Fruit fly (Drosophila melanogaster) whole organism, embryonic: ENCODE results near the gene Gr39a.

Experiments
- Adf1 ChIP-seq: fragments of 200-800 bp; sonication (Bioruptor generic); IDR thresholded peaks from 2 replicates; pipeline ENCODE4 v1.3.6; 2022; ENCODE audit warnings: missing biosample characterization, missing genetic modification characterization
- CG10147 ChIP-seq: fragments of 200-800 bp; sonication (Bioruptor generic); optimal IDR thresholded peaks from 2 replicates; lab custom pipeline; 2019; ENCODE audit warnings: missing biosample characterization, mild to moderate bottlenecking, missing genetic modification characterization, moderate library complexity
- CG11398 ChIP-seq: fragments of 200-800 bp; sonication (Bioruptor generic); optimal IDR thresholded peaks from 2 replicates; lab custom pipeline; 2016; ENCODE audit warnings: missing biosample characterization, missing genetic modification characterization
- CG11456 ChIP-seq: fragments of 200-800 bp; sonication (Bioruptor generic); IDR thresholded peaks from 3 replicates; pipeline ENCODE4 v1.3.6; 2022; ENCODE audit warnings: missing biosample characterization, missing genetic modification characterization
- CG12299 ChIP-seq: fragments of 200-800 bp; sonication (Bioruptor generic); optimal IDR thresholded peaks from 2 replicates; lab custom pipeline; 2018; ENCODE audit warnings: missing biosample characterization, mild to moderate bottlenecking, missing genetic modification characterization
- CG14667 ChIP-seq: fragments of 200-800 bp; sonication (Bioruptor generic); IDR thresholded peaks from 2 replicates; pipeline ENCODE4 v1.3.6; 2022; ENCODE audit warnings: missing biosample characterization, missing genetic modification characterization
- CG14860 ChIP-seq: fragments of 200-800 bp; sonication (Bioruptor generic); IDR thresholded peaks from 3 replicates; pipeline ENCODE4 v1.3.6; 2022; ENCODE audit warnings: missing biosample characterization, missing genetic modification characterization; ENCODE audit not compliant: partially characterized antibody
- CG15011 ChIP-seq: fragments of 200-800 bp; sonication (Bioruptor generic); optimal IDR thresholded peaks from 3 replicates; lab custom pipeline; 2018; ENCODE audit warnings: missing biosample characterization, mild to moderate bottlenecking, missing genetic modification characterization
- CG17359 ChIP-seq: fragments of 200-800 bp; sonication (Bioruptor generic); optimal IDR thresholded peaks from 3 replicates; lab custom pipeline; 2018; ENCODE audit warnings: missing biosample characterization, mild to moderate bottlenecking, missing genetic modification characterization, moderate library complexity
- CG17385 ChIP-seq: fragments of 200-800 bp; sonication (Bioruptor generic); optimal IDR thresholded peaks from 3 replicates; lab custom pipeline; 2018; ENCODE audit warnings: missing biosample characterization, mild to moderate bottlenecking, missing genetic modification characterization
- CG2712 ChIP-seq: fragments of 200-800 bp; optimal IDR thresholded peaks from 3 replicates; lab custom pipeline; 2019; ENCODE audit warnings: missing biosample characterization, mild to moderate bottlenecking, missing genetic modification characterization, moderate library complexity
- CG3847 ChIP-seq: fragments of 200-800 bp; sonication (Bioruptor generic); IDR thresholded peaks from 2 replicates; pipeline ENCODE4 v1.3.6; 2022; ENCODE audit warnings: missing biosample characterization, missing genetic modification characterization
- CG6765 ChIP-seq: fragments of 200-800 bp; sonication (Bioruptor generic); optimal IDR thresholded peaks from 3 replicates; lab custom pipeline; 2017; ENCODE audit warnings: missing biosample characterization, mild to moderate bottlenecking, missing genetic modification characterization
- CG8089 ChIP-seq: fragments of 200-800 bp; sonication (Bioruptor generic); optimal IDR thresholded peaks from 3 replicates; lab custom pipeline; 2016; ENCODE audit warnings: missing biosample characterization, missing genetic modification characterization
- CG8359 ChIP-seq: fragments of 200-800 bp; sonication (Bioruptor generic); optimal IDR thresholded peaks from 2 replicates; lab custom pipeline; 2017; ENCODE audit warnings: missing biosample characterization, mild to moderate bottlenecking, missing genetic modification characterization, borderline replicate concordance
- CG8765 ChIP-seq: fragments of 200-800 bp; sonication (Bioruptor generic); IDR thresholded peaks from 2 replicates; pipeline ENCODE4 v1.3.6; 2022; ENCODE audit warnings: missing biosample characterization, missing genetic modification characterization
- Dfd ChIP-seq, 2 experiments: fragments of >200 bp; optimal IDR thresholded peaks; 2 replicates each; lab custom pipeline; 2017; ENCODE audit warnings: missing biosample characterization in 2 of 2, missing genetic modification characterization in 2 of 2
- Doc2 ChIP-seq: fragments of 200-800 bp; sonication (Bioruptor generic); IDR thresholded peaks from 2 replicates; pipeline ENCODE4 v1.3.6; 2022; ENCODE audit warnings: missing biosample characterization, missing genetic modification characterization
- Eip74EF ChIP-seq, 2 experiments: fragments of 200-800 bp in 1 of 2; fragments of >200 bp in 1 of 2; sonication (Bioruptor generic) in 1 of 2; optimal IDR thresholded peaks; 2 replicates each; lab custom pipeline; 2017 to 2019; ENCODE audit warnings: missing biosample characterization in 2 of 2, missing genetic modification characterization in 2 of 2, mild to moderate bottlenecking in 1 of 2, moderate library complexity in 1 of 2
- Gug ChIP-seq: fragments of 200-800 bp; sonication (Bioruptor generic); IDR thresholded peaks from 4 replicates; pipeline ENCODE4 v1.3.6; 2022; ENCODE audit warnings: missing biosample characterization, missing genetic modification characterization
- Hr39 ChIP-seq: fragments of >200 bp; optimal IDR thresholded peaks from 2 replicates; lab custom pipeline; 2017
- Hsf ChIP-seq: fragments of 200-800 bp; sonication (Bioruptor generic); optimal IDR thresholded peaks from 3 replicates; lab custom pipeline; 2016; ENCODE audit warnings: missing biosample characterization, missing genetic modification characterization
- Lhr ChIP-seq: fragments of 200-800 bp; sonication (Bioruptor generic); optimal IDR thresholded peaks from 3 replicates; lab custom pipeline; 2017; ENCODE audit warnings: mild to moderate bottlenecking, missing biosample characterization, missing genetic modification reagents, missing genetic modification characterization
- Sox100B ChIP-seq: fragments of 200-800 bp; sonication (Bioruptor generic); optimal IDR thresholded peaks from 3 replicates; lab custom pipeline; 2018; ENCODE audit warnings: missing biosample characterization, mild to moderate bottlenecking, missing genetic modification characterization
- Sox102F ChIP-seq: fragments of 200-800 bp; sonication (Bioruptor generic); optimal IDR thresholded peaks from 2 replicates; lab custom pipeline; 2018; ENCODE audit warnings: missing biosample characterization, mild to moderate bottlenecking, missing genetic modification characterization, moderate library complexity
- Taf1 ChIP-seq: fragments of 200-800 bp; sonication (Bioruptor generic); IDR thresholded peaks from 2 replicates; pipeline ENCODE4 v1.3.6; 2022; ENCODE audit warnings: missing biosample characterization, missing genetic modification characterization
- Trl ChIP-seq, 3 experiments: fragments of >200 bp in 2 of 3; fragments of 200-800 bp in 1 of 3; sonication (Bioruptor generic) in 1 of 3; optimal IDR thresholded peaks; 2 replicates in 1 of 3; 3 replicates in 2 of 3; lab custom pipeline; 2016 to 2017; ENCODE audit warnings: missing biosample characterization in 1 of 3, missing genetic modification characterization in 1 of 3
- ac ChIP-seq: fragments of 200-800 bp; sonication (Bioruptor generic); optimal IDR thresholded peaks from 3 replicates; lab custom pipeline; 2017; ENCODE audit warnings: missing biosample characterization, mild to moderate bottlenecking, missing genetic modification characterization
- ase ChIP-seq: fragments of 200-800 bp; sonication (Bioruptor generic); IDR thresholded peaks from 3 replicates; pipeline ENCODE4 v1.3.6; 2022; ENCODE audit warnings: missing biosample characterization, missing genetic modification characterization
- ash1 ChIP-seq: fragments of 200-800 bp; sonication (Bioruptor generic); optimal IDR thresholded peaks from 2 replicates; lab custom pipeline; 2018; ENCODE audit warnings: missing biosample characterization, mild to moderate bottlenecking, missing genetic modification characterization
- ato ChIP-seq: fragments of 200-800 bp; sonication (Bioruptor generic); IDR thresholded peaks from 2 replicates; pipeline ENCODE4 v1.3.6; 2022; ENCODE audit warnings: missing biosample characterization, missing genetic modification characterization; ENCODE audit not compliant: partially characterized antibody
- btn ChIP-seq: fragments of 200-800 bp; sonication (Bioruptor generic); optimal IDR thresholded peaks from 2 replicates; lab custom pipeline; 2016; ENCODE audit warnings: missing biosample characterization, missing genetic modification characterization
- chif ChIP-seq, 2 experiments: fragments of 200-800 bp; sonication (Bioruptor generic); optimal IDR thresholded peaks; 3 replicates each; lab custom pipeline; 2016; ENCODE audit warnings: missing biosample characterization in 2 of 2, missing genetic modification characterization in 2 of 2
- dati ChIP-seq: fragments of 200-800 bp; sonication (Bioruptor generic); IDR thresholded peaks from 2 replicates; pipeline ENCODE4 v1.3.6; 2022; ENCODE audit warnings: missing biosample characterization, missing genetic modification characterization
- dpn ChIP-seq, 2 experiments: fragments of 200-800 bp; sonication (Bioruptor generic); optimal IDR thresholded peaks; 3 replicates each; lab custom pipeline; 2016; ENCODE audit warnings: missing biosample characterization in 2 of 2, missing genetic modification characterization in 2 of 2
- fd3F ChIP-seq: fragments of 200-800 bp; sonication (Bioruptor generic); optimal IDR thresholded peaks from 2 replicates; lab custom pipeline; 2018; ENCODE audit warnings: missing biosample characterization, mild to moderate bottlenecking, missing genetic modification characterization, moderate library complexity
- gfzf ChIP-seq: fragments of 200-800 bp; sonication (Bioruptor generic); optimal IDR thresholded peaks from 2 replicates; lab custom pipeline; 2016; ENCODE audit warnings: missing biosample characterization, mild to moderate bottlenecking, missing genetic modification characterization, moderate library complexity
- kah ChIP-seq: fragments of 200-800 bp; sonication (Bioruptor generic); optimal IDR thresholded peaks from 2 replicates; lab custom pipeline; 2018; ENCODE audit warnings: missing biosample characterization, mild to moderate bottlenecking, missing genetic modification characterization
- mam ChIP-seq: fragments of 200-800 bp; sonication (Bioruptor generic); optimal IDR thresholded peaks from 3 replicates; lab custom pipeline; 2016; ENCODE audit warnings: missing biosample characterization, missing genetic modification characterization
- nmo ChIP-seq: fragments of 200-800 bp; sonication (Bioruptor generic); optimal IDR thresholded peaks from 2 replicates; lab custom pipeline; 2018; ENCODE audit warnings: missing biosample characterization, mild to moderate bottlenecking, missing genetic modification characterization, moderate library complexity
- pan ChIP-seq, 4 experiments: fragments of >200 bp in 3 of 4; fragments of 200-800 bp in 1 of 4; sonication (Bioruptor generic) in 1 of 4; optimal IDR thresholded peaks in 3 of 4; IDR thresholded peaks in 1 of 4; 2 replicates each; pipeline versions ENCODE4 v1.3.6 to Lab custom; 2017 to 2022; ENCODE audit warnings: missing biosample characterization in 2 of 4, missing genetic modification characterization in 2 of 4, mixed read lengths in 1 of 4
- pita ChIP-seq: fragments of 200-800 bp; sonication (Bioruptor generic); optimal IDR thresholded peaks from 2 replicates; lab custom pipeline; 2017; ENCODE audit warnings: missing biosample characterization, mild to moderate bottlenecking, missing genetic modification characterization
- pnt ChIP-seq: fragments of 200-800 bp; sonication (Bioruptor generic); optimal IDR thresholded peaks from 3 replicates; lab custom pipeline; 2016; ENCODE audit warnings: missing biosample characterization, missing genetic modification characterization
- scrt ChIP-seq: fragments of 200-800 bp; sonication (Bioruptor generic); optimal IDR thresholded peaks from 2 replicates; lab custom pipeline; 2018; ENCODE audit warnings: missing biosample characterization, mild to moderate bottlenecking, missing genetic modification characterization, moderate library complexity
- sna ChIP-seq: fragments of 200-800 bp; sonication (Bioruptor generic); IDR thresholded peaks from 2 replicates; pipeline ENCODE4 v1.3.6; 2022; ENCODE audit warnings: missing biosample characterization, missing genetic modification characterization; ENCODE audit not compliant: partially characterized antibody
- so ChIP-seq: fragments of 200-800 bp; sonication (Bioruptor generic); IDR thresholded peaks from 3 replicates; pipeline ENCODE4 v1.3.6; 2022; ENCODE audit warnings: missing biosample characterization, missing genetic modification characterization
- ttk ChIP-seq: fragments of 200-800 bp; sonication (Bioruptor generic); IDR thresholded peaks from 2 replicates; pipeline ENCODE4 v2.1.2; 2022; ENCODE audit warnings: missing biosample characterization, missing genetic modification characterization
- wdn ChIP-seq: fragments of 200-800 bp; sonication (Bioruptor generic); IDR thresholded peaks from 2 replicates; pipeline ENCODE4 v1.3.6; 2022; ENCODE audit warnings: missing biosample characterization, missing genetic modification characterization
- zf30C ChIP-seq: fragments of 200-800 bp; sonication (Bioruptor generic); optimal IDR thresholded peaks from 3 replicates; lab custom pipeline; 2018; ENCODE audit warnings: missing biosample characterization, mild to moderate bottlenecking, missing genetic modification characterization

The Gr39a gene

DNA sequence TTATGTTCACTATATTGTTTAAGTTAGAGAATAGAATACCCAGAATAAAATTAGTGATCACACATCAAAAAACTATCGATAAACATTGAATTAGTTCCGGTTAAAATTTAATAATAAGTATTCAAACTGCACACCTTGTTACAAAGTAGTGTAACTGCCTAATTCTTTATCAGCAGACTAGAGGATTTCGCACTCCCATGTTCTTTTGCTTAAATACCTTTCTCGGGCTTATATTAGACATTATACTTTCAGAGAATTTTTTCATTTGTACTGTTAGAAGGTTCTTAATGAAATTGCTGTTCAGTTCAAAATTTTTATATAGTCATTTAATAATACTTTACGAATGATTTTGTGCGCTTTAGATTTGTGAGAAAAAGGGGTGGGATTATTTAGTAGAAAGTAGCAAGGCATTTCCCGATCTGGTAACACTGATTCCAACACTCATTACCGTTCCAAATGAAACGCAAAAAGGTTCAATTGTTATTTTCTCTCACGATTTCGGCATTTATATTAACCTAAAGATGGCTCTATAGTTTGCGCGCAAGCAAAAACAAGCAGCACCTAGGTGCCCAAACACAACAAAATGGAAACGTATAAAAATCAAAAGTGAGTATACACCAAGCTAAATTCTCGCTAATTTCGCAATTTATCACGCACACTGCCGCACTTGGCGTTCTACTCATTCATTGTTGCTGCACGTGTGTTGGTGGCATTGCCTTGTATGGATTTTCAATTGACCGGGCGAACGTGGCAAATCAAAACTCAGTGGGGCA, 20.1 kb downstream of the Gr39a start, which contains the start of gene crc (continued):
- TF ChIP-seq wdn (GFP tag; lab: Robert Waterston, UW) (no peak), Hr39 (lab: Kevin White, UChicago) (no peak), sna (GFP tag; lab: Robert Waterston, UW) (peak; percentile 32; the same call in 1 of the 2 replicates), CG10147 (peak; percentile 24), Sox100B (no peak), Dfd (GFP tag; optimal IDR thresholded peaks at IDR 0.05; lab: Kevin White, UChicago) (no peak), Taf1 (GFP tag; lab: Robert Waterston, UW) (no peak; the same call in 1 of the 2 replicates), ttk (GFP tag; lab: Robert Waterston, UW) (no peak), CG8359 (GFP tag; lab: Kevin White, UChicago) (no peak), gfzf (GFP tag; lab: Kevin White, UChicago) (peak; percentile 76), kah (GFP tag; lab: Kevin White, UChicago) (no peak), CG14667 (GFP tag; lab: Robert Waterston, UW) (no peak), ato (GFP tag; lab: Robert Waterston, UW) (no peak), Lhr (GFP tag; lab: Kevin White, UChicago) (no peak), Sox102F (GFP tag; lab: Kevin White, UChicago) (peak; percentile 20), CG11398 (no peak), so (GFP tag; lab: Robert Waterston, UW) (no peak), CG17359 (tag; lab: Kevin White, UChicago) (no peak), dpn (GFP tag; optimal IDR thresholded peaks at IDR 0.05; lab: Kevin White, UChicago) (peak in 1 of 2 experiments; percentile 24), dati (GFP tag; lab: Robert Waterston, UW) (no peak), CG6765 (GFP tag; lab: Kevin White, UChicago) (peak; percentile 31), chif (GFP tag; optimal IDR thresholded peaks at IDR 0.05; lab: Kevin White, UChicago) (no peak), CG17385 (GFP tag; lab: Kevin White, UChicago) (no peak), fd3F (GFP tag; lab: Kevin White, UChicago) (no peak), zf30C (GFP tag; lab: Kevin White, UChicago) (no peak), CG14860 (GFP tag; lab: Robert Waterston, UW) (no peak; the same call in 1 of the 3 replicates), CG8765 (GFP tag; lab: Robert Waterston, UW) (no peak), nmo (GFP tag; lab: Kevin White, UChicago) (peak; percentile 38), CG3847 (GFP tag; lab: Robert Waterston, UW) (no peak), pnt (GFP tag; lab: Kevin White, UChicago) (no peak), Gug (no peak), ac (GFP tag; lab: Kevin White, UChicago) (no peak), Doc2 (GFP tag; lab: Robert Waterston, UW) (no peak), Trl (optimal IDR thresholded peaks at IDR 0.05; lab: Kevin White, UChicago) (no peak), Trl (GFP tag; optimal IDR thresholded peaks at IDR 0.05; lab: Kevin White, UChicago) (no peak), scrt (GFP tag; lab: Kevin White, UChicago) (peak; percentile 7), Hsf (GFP tag; lab: Kevin White, UChicago) (peak; percentile 39), Eip74EF (GFP tag; optimal IDR thresholded peaks at IDR 0.05; lab: Kevin White, UChicago) (no peak), ase (no peak), btn (GFP tag; lab: Kevin White, UChicago) (no peak), pan (optimal IDR thresholded peaks at IDR 0.05; lab: Kevin White, UChicago) (no peak), pan (GFP tag; optimal IDR thresholded peaks at IDR 0.05 in 1 of 2, IDR thresholded peaks at IDR 0.05 in 1 of 2) (no peak), CG12299 (tag; lab: Kevin White, UChicago) (peak; percentile 17), CG11456 (GFP tag; lab: Robert Waterston, UW) (no peak), CG8089 (GFP tag; lab: Kevin White, UChicago) (no peak), pita (GFP tag; lab: Kevin White, UChicago) (no peak), Adf1 (GFP tag; lab: Robert Waterston, UW) (no peak), CG2712 (tag; lab: Kevin White, UChicago) (no peak), mam (GFP tag; lab: Kevin White, UChicago) (no peak), CG15011 (GFP tag; lab: Kevin White, UChicago) (no peak), ash1 (GFP tag; lab: Kevin White, UChicago) (no peak)
